Worm (Caenorhabditis elegans): Measurements from ENCODE around the gene eff-1.

DNA sequence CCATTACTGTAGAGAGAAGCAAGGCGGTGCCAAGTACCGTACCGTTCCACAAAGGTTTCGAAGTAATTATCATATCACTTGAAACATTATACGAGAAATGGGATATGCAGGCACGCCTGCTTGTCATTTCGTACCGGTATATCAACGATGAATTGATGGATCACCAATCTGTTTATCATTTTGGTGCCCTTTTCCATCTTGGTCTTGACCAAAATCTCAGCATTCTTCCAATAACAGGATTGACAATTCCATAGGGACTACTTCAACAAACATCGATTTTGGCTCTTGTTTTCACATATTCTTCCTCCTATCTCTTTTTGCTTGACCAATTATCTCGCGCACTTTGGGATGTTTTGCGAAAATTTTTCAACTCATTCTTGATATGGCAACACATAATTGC is 7.4 kb upstream of the eff-1 start:
- no peak for TF ChIP-seq nhr-25 (tag; optimal IDR thresholded peaks at IDR 0.05)
- no peak for TF ChIP-seq pha-4 (tag; optimal IDR thresholded peaks at IDR 0.05)
- TF ChIP-seq unc-62 (GFP tag; optimal IDR thresholded peaks at IDR 0.05): no peak
- TF ChIP-seq egl-27 (tag; optimal IDR thresholded peaks at IDR 0.05): no peak
- TF ChIP-seq nhr-12 (tag; optimal IDR thresholded peaks at IDR 0.05): no peak
